Fruit fly (Drosophila melanogaster) whole organism: Measurements from ENCODE around the gene NANS.

Experiments
- CG8478 ChIP-seq: fragments of >200 bp; optimal IDR thresholded peaks from 2 replicates; lab custom pipeline; 2018; ENCODE audit warnings: inconsistent platforms
- Dll ChIP-seq: fragments of >200 bp; optimal IDR thresholded peaks from 2 replicates; lab custom pipeline; 2017
- EcR ChIP-seq, 2 experiments: fragments of >200 bp; optimal IDR thresholded peaks; 2 replicates each; lab custom pipeline; 2017; ENCODE audit warnings: missing biosample characterization in 2 of 2, missing genetic modification characterization in 2 of 2, missing genetic modification reagents in 2 of 2
- pan ChIP-seq: fragments of >200 bp; optimal IDR thresholded peaks from 2 replicates; lab custom pipeline; 2017
- psq ChIP-seq: fragments of >200 bp; optimal IDR thresholded peaks from 2 replicates; lab custom pipeline; 2017
- usp ChIP-seq: fragments of >200 bp; optimal IDR thresholded peaks from 2 replicates; lab custom pipeline; 2017; ENCODE audit warnings: missing biosample characterization, missing genetic modification characterization, mixed read lengths

The NANS gene

dm6 chr3R:12395880-12396279 lies 30.5 kb upstream of the NANS start, which contains the start of the genes CG10096 and CG10097:
CG10096 (minus strand) TSS chr3R:12395980.
CG10097 (minus strand) TSS chr3R:12395980.
- no peak for TF ChIP-seq pan (lab: Kevin White, UChicago)
- no peak for TF ChIP-seq CG8478
- TF ChIP-seq usp, result no peak
- TF ChIP-seq EcR (GFP tag; optimal IDR thresholded peaks at IDR 0.05; lab: Kevin White, UChicago), result no peak
- TF ChIP-seq psq (lab: Kevin White, UChicago), result no peak
- no peak for TF ChIP-seq Dll

DNA sequence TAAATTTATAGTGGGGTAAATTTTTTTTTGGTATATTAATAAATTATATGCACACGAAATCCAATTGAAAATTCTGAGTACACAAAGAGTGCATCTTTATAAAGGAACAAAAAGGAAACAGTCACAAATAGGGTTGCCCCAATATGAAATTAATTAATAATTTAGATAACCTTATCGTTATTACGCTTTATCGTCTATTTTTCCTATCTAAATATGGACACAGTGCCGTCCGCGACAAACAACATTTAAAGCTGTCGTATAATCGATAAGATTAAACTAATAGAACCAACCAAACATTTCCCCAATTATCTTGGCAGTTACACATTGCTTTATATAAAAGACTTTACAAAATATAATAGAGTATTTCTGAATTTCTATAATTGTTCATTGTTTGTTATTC lies 28.3 kb upstream of the NANS start:
- no peak for TF ChIP-seq psq (lab: Kevin White, UChicago)

DNA sequence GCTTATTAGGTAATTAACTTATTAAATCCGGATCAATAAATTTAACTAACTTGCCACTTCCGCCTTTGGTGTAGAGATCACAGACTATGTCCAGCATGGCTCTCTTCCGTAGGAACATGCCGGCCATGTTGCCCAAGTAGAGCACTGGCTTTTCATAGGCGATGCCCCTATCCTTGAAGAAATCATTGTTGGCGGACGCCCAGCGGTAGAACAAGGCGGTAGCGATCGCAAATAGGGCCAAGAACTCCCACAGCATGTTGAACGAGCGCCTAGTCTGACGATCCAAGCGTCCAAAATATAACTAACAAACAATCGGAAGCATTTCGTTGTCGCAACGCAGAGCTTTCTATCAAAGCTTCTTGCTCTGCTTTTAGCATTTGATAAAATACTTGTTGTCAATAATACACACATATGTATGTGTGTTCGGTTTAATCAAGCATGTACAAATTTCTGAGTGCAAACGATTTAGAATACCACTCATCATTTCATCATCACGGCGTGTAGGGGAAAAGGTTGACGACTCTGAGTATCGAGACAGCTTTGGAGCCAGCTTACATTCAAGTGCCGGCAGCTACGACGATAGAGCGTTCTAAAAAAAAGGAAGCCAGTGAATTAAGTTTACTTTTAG lies 27.6 kb upstream of the NANS start, which contains the start of gene Cyp9f3:
Gene Cyp9f3, minus strand, starts transcription at position 310 of the 628 bp plus-strand sequence.
- TF ChIP-seq usp (no peak), pan (lab: Kevin White, UChicago) (no peak), CG8478 (no peak), Dll (no peak)

- TF ChIP-seq psq (lab: Kevin White, UChicago) (no peak), CG8478 (no peak), Dll (no peak), pan (lab: Kevin White, UChicago) (no peak)
Measured at dm6 chr3R:12401672-12402296, 24.6 kb upstream of the NANS start, which contains the start of gene DNAlig3. DNAlig3 (minus strand) TSS chr3R:12401839.

- TF ChIP-seq EcR (GFP tag; optimal IDR thresholded peaks at IDR 0.05; lab: Kevin White, UChicago) (no peak), psq (lab: Kevin White, UChicago) (no peak), Dll (no peak), CG8478 (no peak), pan (lab: Kevin White, UChicago) (no peak), usp (no peak)
Measured at dm6 chr3R:12402935-12403334, 23.4 kb upstream of the NANS start.

dm6 chr3R:12405134-12405533 lies 21.2 kb upstream of the NANS start:
- TF ChIP-seq EcR (GFP tag; optimal IDR thresholded peaks at IDR 0.05; lab: Kevin White, UChicago) (no peak), usp (no peak), pan (lab: Kevin White, UChicago) (no peak), Dll (no peak), CG8478 (no peak), psq (lab: Kevin White, UChicago) (no peak)

dm6 chr3R:12405928-12406234 lies 20.5 kb upstream of the NANS start, which contains the start of gene Cyp9f2:
Cyp9f2 (minus strand) TSS chr3R:12406028.
- no peak for TF ChIP-seq Dll
- TF ChIP-seq usp, result no peak
- TF ChIP-seq psq (lab: Kevin White, UChicago), result no peak
- TF ChIP-seq pan (lab: Kevin White, UChicago), result no peak
- TF ChIP-seq EcR (GFP tag; optimal IDR thresholded peaks at IDR 0.05; lab: Kevin White, UChicago), result no peak

DNA sequence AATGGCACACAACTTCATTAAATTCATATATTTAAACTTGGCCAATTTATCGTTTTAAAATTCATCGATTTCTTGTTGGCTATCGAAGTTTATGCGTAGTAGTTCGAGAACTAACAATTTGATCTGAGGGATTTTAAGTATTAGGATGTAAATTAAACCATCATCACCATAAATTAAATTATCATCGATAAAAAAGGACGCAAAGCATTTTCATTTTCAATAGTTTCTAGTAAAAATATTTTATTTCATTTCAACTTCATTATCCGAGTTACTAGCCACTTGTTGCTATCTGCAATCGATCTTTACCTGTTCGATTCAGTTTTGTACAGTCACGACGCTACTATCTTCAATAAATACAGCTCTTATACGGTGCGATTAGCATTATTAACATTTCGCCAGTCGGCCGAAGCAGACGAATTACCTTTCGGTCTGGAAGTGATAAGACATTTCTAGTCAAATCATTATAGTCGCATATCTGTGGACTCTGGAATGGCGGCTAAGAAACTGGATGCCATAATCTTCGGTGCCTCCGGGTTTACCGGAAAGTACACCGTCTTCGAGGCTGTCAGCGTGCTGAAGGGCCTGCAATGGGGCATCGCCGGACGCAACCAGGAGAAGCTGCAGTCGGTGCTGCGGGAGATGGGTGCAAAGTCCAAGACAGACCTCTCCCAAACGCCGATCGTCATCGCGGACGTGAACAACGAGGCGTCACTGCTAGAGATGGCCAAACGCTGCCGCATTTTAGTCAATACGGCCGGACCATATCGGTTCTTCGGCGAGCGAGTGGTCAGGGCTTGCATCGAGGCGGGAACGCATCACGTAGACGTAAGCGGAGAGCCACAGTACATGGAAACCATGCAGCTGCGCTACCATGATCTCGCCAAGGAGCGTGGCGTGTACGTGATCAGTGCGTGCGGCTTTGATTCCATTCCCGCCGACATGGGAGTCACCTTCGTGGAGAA lies 19.9 kb upstream of the NANS start, which contains the start of gene CG5167:
Gene CG5167, plus strand, starts transcription at position 298 of the 962 bp plus-strand sequence.
- TF ChIP-seq EcR (GFP tag; optimal IDR thresholded peaks at IDR 0.05; lab: Kevin White, UChicago) (no peak), usp (no peak), Dll (no peak), CG8478 (no peak), pan (lab: Kevin White, UChicago) (no peak), psq (lab: Kevin White, UChicago) (no peak)

dm6 chr3R:12408160-12408559 lies 18.2 kb upstream of the NANS start, which contains the start of gene CG5196:
CG5196 (plus strand) TSS chr3R:12408316.
- TF ChIP-seq usp (no peak), EcR (GFP tag; optimal IDR thresholded peaks at IDR 0.05; lab: Kevin White, UChicago) (no peak), psq (lab: Kevin White, UChicago) (no peak), CG8478 (no peak), Dll (no peak), pan (lab: Kevin White, UChicago) (no peak)

DNA sequence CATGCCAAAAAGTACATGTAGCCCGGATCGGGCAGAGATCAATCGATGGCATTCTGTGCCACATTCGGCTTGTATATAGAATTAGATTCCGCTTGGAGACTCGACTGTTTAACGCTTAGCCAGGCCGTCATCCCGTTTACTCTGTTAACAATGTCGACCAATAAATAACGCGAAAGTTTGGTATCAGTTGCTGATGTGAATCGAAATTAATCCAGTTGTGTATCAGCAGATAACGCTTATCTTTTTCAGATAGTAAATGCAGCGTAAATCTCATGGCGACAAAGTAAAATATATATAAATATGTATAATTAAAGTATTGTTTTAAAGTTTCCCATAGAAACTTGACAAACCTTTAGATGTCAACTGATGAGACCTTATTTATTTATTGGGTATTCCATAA lies 14.9 kb upstream of the NANS start:
- no peak for TF ChIP-seq CG8478
- no peak for TF ChIP-seq Dll
- no peak for TF ChIP-seq EcR (GFP tag; optimal IDR thresholded peaks at IDR 0.05; lab: Kevin White, UChicago)
- TF ChIP-seq psq (lab: Kevin White, UChicago), result no peak
- TF ChIP-seq pan (lab: Kevin White, UChicago), result no peak
- no peak for TF ChIP-seq usp

- TF ChIP-seq CG8478 (no peak), pan (lab: Kevin White, UChicago) (no peak), psq (lab: Kevin White, UChicago) (no peak), EcR (GFP tag; optimal IDR thresholded peaks at IDR 0.05; lab: Kevin White, UChicago) (no peak), usp (no peak), Dll (no peak)
Measured at dm6 chr3R:12413274-12413958, 13.0 kb upstream of the NANS start, which contains the start of the genes Dip-C and pps. Dip-C (minus strand) TSS chr3R:12413759. pps (plus strand) TSS chr3R:12413828.
